Worm (Caenorhabditis elegans) whole organism, L4 larva: ENCODE results near the gene sri-47.
"Not testable (repeated sequence)": the region's sequence is repeated elsewhere in the genome, so short reads cannot be mapped to it uniquely, and the experiment has no call there.

ENCODE experiments used
- D1046.2 ChIP-seq: fragments of 200-800 bp; sonication (Bioruptor generic); IDR thresholded peaks from 2 replicates; pipeline ENCODE4 v1.3.6; 2022; ENCODE audit warnings: missing genetic modification characterization, missing compliant biosample characterization
- F26F4.8 ChIP-seq: fragments of 200-800 bp; sonication (Bioruptor generic); conservative IDR thresholded peaks from 2 replicates; pipeline ENCODE4 v1.3.6; 2022; ENCODE audit warnings: missing genetic modification characterization, missing compliant biosample characterization
- Y75B8A.6 ChIP-seq: fragments of 200-800 bp; sonication (Bioruptor generic); IDR thresholded peaks from 2 replicates; pipeline ENCODE4 v1.3.6; 2022; ENCODE audit warnings: missing genetic modification reagents, missing genetic modification characterization, missing compliant biosample characterization
- ZK546.5 ChIP-seq, 2 experiments: sonication (generic microtip); optimal IDR thresholded peaks; 2 replicates each; lab custom pipeline; 2017; ENCODE audit warnings: missing biosample characterization in 2 of 2, missing genetic modification characterization in 2 of 2
- aha-1 ChIP-seq: fragments of 150-350 bp; peaks from one replicate; lab custom pipeline; 2014; ENCODE audit warnings: missing biosample characterization, missing genetic modification characterization
- ceh-32 ChIP-seq: sonication (generic microtip); optimal IDR thresholded peaks from 2 replicates; lab custom pipeline; 2016; ENCODE audit warnings: mild to moderate bottlenecking, missing genetic modification characterization, missing compliant biosample characterization; ENCODE audit not compliant: poor library complexity
- ceh-44 ChIP-seq: fragments of 200-800 bp; sonication (Bioruptor generic); IDR thresholded peaks from 2 replicates; pipeline ENCODE4 v1.3.6; 2022; ENCODE audit warnings: missing genetic modification reagents, missing genetic modification characterization, missing compliant biosample characterization
- ctbp-1 ChIP-seq: fragments of 200-800 bp; sonication (Bioruptor generic); IDR thresholded peaks from 2 replicates; pipeline ENCODE4 v1.3.6; 2022; ENCODE audit warnings: missing genetic modification reagents, missing genetic modification characterization, missing compliant biosample characterization
- daf-16 ChIP-seq, 3 experiments: sonication (generic microtip); optimal IDR thresholded peaks; 2 replicates each; lab custom pipeline; 2016 to 2017; ENCODE audit warnings: missing genetic modification characterization in 3 of 3, missing genetic modification reagents in 3 of 3, mild to moderate bottlenecking in 2 of 3, missing compliant biosample characterization in 2 of 3, missing biosample characterization in 1 of 3, moderate library complexity in 1 of 3
- daf-8 ChIP-seq: fragments of 200-800 bp; sonication (Bioruptor generic); IDR thresholded peaks from 2 replicates; pipeline ENCODE4 v1.3.6; 2022; ENCODE audit warnings: missing genetic modification characterization, missing compliant biosample characterization
- dmd-8 ChIP-seq: fragments of 200-800 bp; sonication (Bioruptor generic); IDR thresholded peaks from 2 replicates; pipeline ENCODE4 v1.3.6; 2022; ENCODE audit warnings: missing genetic modification characterization, missing compliant biosample characterization
- lim-7 ChIP-seq: fragments of 200-800 bp; sonication (Bioruptor generic); IDR thresholded peaks from 2 replicates; pipeline ENCODE4 v1.3.6; 2022; ENCODE audit warnings: missing genetic modification characterization, missing compliant biosample characterization
- lin-29 ChIP-seq: fragments of 200-800 bp; sonication (Bioruptor generic); IDR thresholded peaks from 2 replicates; pipeline ENCODE4 v1.3.6; 2022; ENCODE audit warnings: missing genetic modification reagents, missing genetic modification characterization, missing compliant biosample characterization
- mes-2 ChIP-seq: sonication (generic microtip); optimal IDR thresholded peaks from 2 replicates; lab custom pipeline; 2016; ENCODE audit warnings: missing genotype, mild to moderate bottlenecking, missing genetic modification characterization, missing compliant biosample characterization; ENCODE audit not compliant: poor library complexity, severe bottlenecking
- nhr-11 ChIP-seq: fragments of 150-350 bp; optimal IDR thresholded peaks from 2 replicates; lab custom pipeline; 2014; ENCODE audit warnings: missing biosample characterization, missing genetic modification characterization
- nhr-111 ChIP-seq: fragments of 200-800 bp; sonication (Bioruptor generic); optimal IDR thresholded peaks from 2 replicates; lab custom pipeline; 2018; ENCODE audit warnings: mild to moderate bottlenecking, missing genetic modification characterization, missing compliant biosample characterization
- nhr-42 ChIP-seq: fragments of 200-800 bp; sonication (Bioruptor generic); IDR thresholded peaks from 2 replicates; pipeline ENCODE4 v1.3.6; 2022; ENCODE audit warnings: missing genetic modification characterization, missing compliant biosample characterization
- nhr-48 ChIP-seq: sonication (generic microtip); optimal IDR thresholded peaks from 2 replicates; lab custom pipeline; 2016; ENCODE audit warnings: mild to moderate bottlenecking, missing genetic modification characterization, missing compliant biosample characterization
- nhr-76 ChIP-seq: fragments of 150-350 bp; optimal IDR thresholded peaks from 2 replicates; lab custom pipeline; 2014; ENCODE audit warnings: missing biosample characterization, missing genetic modification characterization
- rbr-2 ChIP-seq: sonication (generic microtip); optimal IDR thresholded peaks from 2 replicates; lab custom pipeline; 2016; ENCODE audit warnings: missing genotype, missing genetic modification characterization, missing compliant biosample characterization
- sdz-12 ChIP-seq: fragments of 200-800 bp; sonication (Bioruptor generic); optimal IDR thresholded peaks from 2 replicates; lab custom pipeline; 2018; ENCODE audit warnings: mild to moderate bottlenecking, missing genetic modification characterization, missing compliant biosample characterization
- snpc-4 ChIP-seq: fragments of 150-350 bp; optimal IDR thresholded peaks from 2 replicates; lab custom pipeline; 2014; ENCODE audit warnings: missing biosample characterization, missing genetic modification characterization
- spr-1 ChIP-seq: sonication (generic microtip); optimal IDR thresholded peaks from 2 replicates; lab custom pipeline; 2016; ENCODE audit warnings: mild to moderate bottlenecking, missing genetic modification characterization, missing compliant biosample characterization
- spr-3 ChIP-seq: fragments of 200-800 bp; sonication (Bioruptor generic); optimal IDR thresholded peaks from 2 replicates; lab custom pipeline; 2018; ENCODE audit warnings: mild to moderate bottlenecking, missing genetic modification characterization, missing compliant biosample characterization
- tag-97 ChIP-seq: fragments of 200-800 bp; sonication (Bioruptor generic); IDR thresholded peaks from 2 replicates; pipeline ENCODE4 v1.3.6; 2022; ENCODE audit warnings: missing genetic modification characterization, missing compliant biosample characterization
- unc-62 ChIP-seq, 3 experiments: fragments of 150-350 bp in 1 of 3; sonication (generic microtip); optimal IDR thresholded peaks in 2 of 3; peaks in 1 of 3; 1 replicate in 1 of 3; 2 replicates in 2 of 3; lab custom pipeline; 2014 to 2017; ENCODE audit warnings: missing biosample characterization in 3 of 3, missing genetic modification characterization in 3 of 3, missing genetic modification reagents in 3 of 3, missing genotype in 1 of 3
- vab-7 ChIP-seq: fragments of 200-800 bp; sonication (Bioruptor generic); IDR thresholded peaks from 2 replicates; pipeline ENCODE4 v1.3.6; 2022; ENCODE audit warnings: missing genetic modification reagents, missing genetic modification characterization, missing compliant biosample characterization
- zip-11 ChIP-seq: fragments of 200-800 bp; sonication (Bioruptor generic); IDR thresholded peaks from 2 replicates; pipeline ENCODE4 v1.3.6; 2022; ENCODE audit warnings: missing genetic modification characterization, missing compliant biosample characterization
- ztf-11 ChIP-seq: fragments of 150-350 bp; optimal IDR thresholded peaks from 2 replicates; lab custom pipeline; 2014; ENCODE audit warnings: missing biosample characterization, missing genetic modification characterization

The sri-47 gene

ce11 chrII:2684783-2685182 lies 28.1 kb downstream of the sri-47 start:
- no peak for TF ChIP-seq ZK546.5 (tag; optimal IDR thresholded peaks at IDR 0.05; lab: Kevin White, UChicago)
- TF ChIP-seq aha-1 (tag; lab: Kevin White, UChicago), result peak; percentile 96
- no peak for TF ChIP-seq ceh-44 (GFP tag; lab: Robert Waterston, UW)
- no peak for TF ChIP-seq Y75B8A.6 (GFP tag; lab: Robert Waterston, UW)

DNA sequence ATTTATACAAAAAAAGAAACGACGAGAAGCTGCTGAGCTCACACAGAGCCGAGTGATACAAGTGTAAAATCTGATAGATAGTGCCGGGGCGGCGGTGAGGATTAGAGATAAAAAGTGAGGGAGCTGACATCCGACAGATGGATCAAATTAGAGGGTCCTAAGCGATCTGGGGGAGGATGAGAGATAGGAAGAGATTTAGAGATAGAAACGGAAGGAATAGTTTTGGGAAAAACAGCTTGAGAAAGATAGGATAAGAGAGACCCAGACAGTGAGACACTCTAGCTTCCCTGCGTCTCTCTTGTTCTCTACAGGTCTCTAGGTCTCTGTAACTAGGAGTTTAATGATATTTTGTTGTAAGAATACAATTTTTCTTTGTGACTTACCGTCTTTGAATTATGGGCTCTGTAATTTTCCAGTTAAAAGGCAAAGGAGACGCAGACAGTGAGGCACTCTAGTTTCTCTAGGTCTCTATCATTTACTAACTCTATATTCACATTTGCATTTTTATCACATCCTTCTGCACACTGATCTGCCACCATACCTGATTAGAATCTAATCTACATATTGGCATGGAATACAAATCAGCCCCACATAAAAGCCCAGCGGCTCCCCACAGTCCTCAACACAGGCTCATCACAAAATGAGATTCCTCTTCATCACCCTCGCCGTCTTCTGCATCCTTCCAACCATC lies 30.4 kb downstream of the sri-47 start, which contains the start of the genes sup-9 and nspf-1:
TSS of gene sup-9 (minus strand) at position 43 of the 691 bp plus-strand sequence.
TSS of gene nspf-1 (plus strand) at position 641 of the 691 bp plus-strand sequence.
- no peak for TF ChIP-seq F26F4.8 (GFP tag; lab: Robert Waterston, UW)
- no peak for TF ChIP-seq nhr-42 (GFP tag; lab: Robert Waterston, UW)
- TF ChIP-seq D1046.2 (GFP tag; lab: Robert Waterston, UW), result no peak
- no peak for TF ChIP-seq ZK546.5 (tag; optimal IDR thresholded peaks at IDR 0.05; lab: Kevin White, UChicago)
- no peak for TF ChIP-seq nhr-48 (tag; lab: Kevin White, UChicago)
- TF ChIP-seq sdz-12 (GFP tag; lab: Kevin White, UChicago), result no peak
- no peak for TF ChIP-seq rbr-2
- 0 out of 2 replicates have a peak, but pooled peaks have one; percentile 32 for TF ChIP-seq ctbp-1 (GFP tag; lab: Robert Waterston, UW)
- no peak for TF ChIP-seq lim-7
- no peak for TF ChIP-seq nhr-76 (tag; lab: Kevin White, UChicago)
- no peak for TF ChIP-seq mes-2 (tag; lab: Kevin White, UChicago)
- TF ChIP-seq lin-29 (GFP tag; lab: Robert Waterston, UW), result no peak
- TF ChIP-seq daf-8 (GFP tag; lab: Robert Waterston, UW), result no peak
- no peak for TF ChIP-seq spr-1 (tag; lab: Kevin White, UChicago)
- no peak for TF ChIP-seq ztf-11 (tag; lab: Kevin White, UChicago)
- TF ChIP-seq nhr-111 (GFP tag; lab: Kevin White, UChicago), result no peak
- TF ChIP-seq zip-11 (GFP tag; lab: Robert Waterston, UW), result no peak
- no peak for TF ChIP-seq vab-7 (GFP tag; lab: Robert Waterston, UW)
- TF ChIP-seq nhr-11, result peak; percentile 9
- peak in 1 of 2 experiments; percentile 45 for TF ChIP-seq daf-16 (GFP tag; optimal IDR thresholded peaks at IDR 0.05; lab: Kevin White, UChicago)
- no peak for TF ChIP-seq daf-16 (tag; optimal IDR thresholded peaks at IDR 0.05; lab: Kevin White, UChicago)
- no peak for TF ChIP-seq ceh-32 (tag; lab: Kevin White, UChicago)
- no peak for TF ChIP-seq dmd-8 (GFP tag; lab: Robert Waterston, UW)
- TF ChIP-seq, all 104 proteins: peak for 3

DNA sequence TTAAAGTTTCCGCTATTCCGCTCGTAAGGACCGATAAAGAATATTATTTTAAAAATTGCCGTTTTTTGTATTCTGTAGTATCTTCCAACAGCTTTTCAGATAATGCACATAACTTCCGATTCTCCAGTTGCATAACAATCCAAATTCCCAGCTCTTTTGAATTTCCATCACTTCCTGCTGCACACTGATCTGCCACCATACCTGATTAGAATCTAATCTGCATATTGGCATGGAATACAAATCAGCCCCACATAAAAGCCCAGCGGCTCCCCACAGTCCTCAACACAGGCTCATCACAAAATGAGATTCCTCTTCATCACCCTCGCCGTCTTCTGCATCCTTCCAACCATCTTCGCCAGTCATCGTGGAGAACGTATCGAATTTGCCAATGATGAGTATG lies 31.9 kb downstream of the sri-47 start, which contains the start of gene nspf-2:
TSS of gene nspf-2 (plus strand) at position 301 of the 400 bp plus-strand sequence.
- TF ChIP-seq dmd-8 (GFP tag; lab: Robert Waterston, UW); nhr-111 (GFP tag; lab: Kevin White, UChicago); tag-97 (GFP tag; lab: Robert Waterston, UW): not testable (repeated sequence)

ce11 chrII:2690080-2690479 lies 33.4 kb downstream of the sri-47 start, which contains the start of gene nspf-3:
nspf-3 (minus strand) TSS chrII:2690180.
- TF ChIP-seq D1046.2 (GFP tag; lab: Robert Waterston, UW) (no peak), unc-62 (GFP tag; optimal IDR thresholded peaks at IDR 0.05 in 1 of 2; lab: Kevin White, UChicago) (peak in 1 of 2 experiments; percentile 66), unc-62 (tag; optimal IDR thresholded peaks at IDR 0.05; lab: Kevin White, UChicago) (no peak)
- TF ChIP-seq, all 104 proteins: peak for 1

ce11 chrII:2692476-2692875 lies 35.8 kb downstream of the sri-47 start, which contains the start of gene set-11:
set-11 (minus strand) TSS chrII:2692576.
- TF ChIP-seq snpc-4 (tag; lab: Kevin White, UChicago) (no peak), spr-3 (no peak)
